Worm (Caenorhabditis elegans) whole organism, mixed stage, embryonic: ENCODE results near the gene mdl-1.

ENCODE experiments used
- ces-1 ChIP-seq: fragments of 150-350 bp; optimal IDR thresholded peaks from 2 replicates; lab custom pipeline; 2014; ENCODE audit warnings: missing biosample characterization, missing genetic modification reagents, missing genetic modification characterization
- flh-1 ChIP-seq: fragments of 200-800 bp; sonication (Bioruptor generic); optimal IDR thresholded peaks from 2 replicates; lab custom pipeline; 2018; ENCODE audit warnings: mild to moderate bottlenecking, missing genetic modification characterization, moderate library complexity, missing compliant biosample characterization
- mls-2 ChIP-seq: sonication (generic microtip); optimal IDR thresholded peaks from 2 replicates; lab custom pipeline; 2016; ENCODE audit warnings: mild to moderate bottlenecking, missing genetic modification characterization, moderate library complexity, missing compliant biosample characterization
- nhr-28 ChIP-seq: fragments of 150-350 bp; optimal IDR thresholded peaks from 2 replicates; lab custom pipeline; 2014; ENCODE audit warnings: missing biosample characterization, missing genetic modification characterization

ce11 chrX:6744537-6744936 lies 2.4 kb downstream of the mdl-1 start:
- TF ChIP-seq ces-1 (no peak), mls-2 (tag; lab: Kevin White, UChicago) (no peak), nhr-28 (tag; lab: Kevin White, UChicago) (no peak), flh-1 (no peak)
